Fruit fly (Drosophila melanogaster) whole organism, embryonic: ENCODE data around the gene nudC.

Experiments used
- Atf-2 ChIP-seq: fragments of 200-800 bp; sonication (Bioruptor generic); optimal IDR thresholded peaks from 2 replicates; lab custom pipeline; 2016; ENCODE audit warnings: missing biosample characterization, missing genetic modification characterization
- al ChIP-seq: fragments of 200-800 bp; sonication (Bioruptor generic); IDR thresholded peaks from 2 replicates; pipeline ENCODE4 v1.3.6; 2022; ENCODE audit warnings: missing biosample characterization, missing genetic modification characterization

DNA sequence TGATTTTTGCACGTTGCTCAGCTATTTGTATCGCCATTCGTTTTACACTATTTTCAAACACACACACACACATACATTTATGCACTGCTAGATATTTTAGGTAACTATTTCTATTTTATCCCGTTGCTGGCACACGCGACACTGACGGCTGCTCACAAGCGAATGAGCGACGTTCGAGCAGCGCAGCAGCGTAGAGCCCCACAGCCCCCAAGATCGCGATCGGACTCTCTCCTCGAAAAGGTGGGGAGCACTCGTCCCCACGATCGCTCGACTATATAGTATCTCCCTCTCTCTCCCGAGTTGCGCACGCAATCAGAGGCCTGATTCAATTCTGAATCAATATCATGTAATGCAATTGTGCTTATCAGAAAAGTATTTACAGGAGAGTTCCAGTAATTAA is 4.8 kb upstream of the nudC start:
- no peak for TF ChIP-seq al
- TF ChIP-seq Atf-2 (GFP tag; lab: Kevin White, UChicago): no peak
